Fruit fly (Drosophila melanogaster): ENCODE data around the gene CG3386.

CG3386 gene

dm6 chr3L:654019-654418 lies 28.3 kb downstream of the CG3386 start, which contains the start of the genes MED30 and Rev1 (continued):
- TF ChIP-seq CG17612 (GFP tag; IDR thresholded peaks at IDR 0.05) (peak; percentile 76), CG10274 (GFP tag; optimal IDR thresholded peaks at IDR 0.05) (peak; percentile 59), CG14014 (GFP tag; IDR thresholded peaks at IDR 0.05) (peak; percentile 94), CG12391 (tag; optimal IDR thresholded peaks at IDR 0.05) (peak; percentile 95), Pdp1 (GFP tag; optimal IDR thresholded peaks at IDR 0.05) (peak; percentile 94 to 96), CG2129 (GFP tag; IDR thresholded peaks at IDR 0.05; ENCODE audit: partially characterized antibody) (no peak), pzg (GFP tag; optimal IDR thresholded peaks at IDR 0.05) (peak; percentile 83), CG8089 (GFP tag; optimal IDR thresholded peaks at IDR 0.05) (peak; percentile 87), nmo (GFP tag; optimal IDR thresholded peaks at IDR 0.05) (peak; percentile 91), CG15514 (GFP tag; optimal IDR thresholded peaks at IDR 0.05) (peak; percentile 90), CG4404 (GFP tag; IDR thresholded peaks at IDR 0.05) (peak; percentile 78), CG6254 (GFP tag; optimal IDR thresholded peaks at IDR 0.05) (peak; percentile 71), Abd-B (GFP tag; optimal IDR thresholded peaks at IDR 0.05) (peak; percentile 91), CG9727 (GFP tag; optimal IDR thresholded peaks at IDR 0.05) (peak; percentile 86), CG30020 (tag; optimal IDR thresholded peaks at IDR 0.05) (peak; percentile 76), CG18599 (GFP tag; optimal IDR thresholded peaks at IDR 0.05) (peak; percentile 96), sob (GFP tag; IDR thresholded peaks at IDR 0.05) (peak; percentile 72), CG7556 (GFP tag; optimal IDR thresholded peaks at IDR 0.05) (peak; percentile 89), CG12744 (GFP tag; optimal IDR thresholded peaks at IDR 0.05) (peak; percentile 92), CG8944 (GFP tag; optimal IDR thresholded peaks at IDR 0.05) (peak; percentile 97), Adf1 (GFP tag; IDR thresholded peaks at IDR 0.05) (peak; percentile 73), CG11247 (GFP tag; IDR thresholded peaks at IDR 0.05) (peak; percentile 92), CG6689 (GFP tag; IDR thresholded peaks at IDR 0.05) (peak; percentile 87), vvl (GFP tag; IDR thresholded peaks at IDR 0.05) (peak; percentile 83), dpn (GFP tag; optimal IDR thresholded peaks at IDR 0.05) (peak; percentile 97), CG33213 (GFP tag; optimal IDR thresholded peaks at IDR 0.05) (peak; percentile 97), dmrt99B (tag; optimal IDR thresholded peaks at IDR 0.05) (peak; percentile 90), tna (GFP tag; IDR thresholded peaks at IDR 0.05; ENCODE audit: partially characterized antibody) (peak; percentile 19; the same call in 1 of the 2 replicates), rib (GFP tag; IDR thresholded peaks at IDR 0.05) (peak; percentile 86), CG9876 (GFP tag; optimal IDR thresholded peaks at IDR 0.05) (peak; percentile 94), CG3281 (GFP tag; optimal IDR thresholded peaks at IDR 0.05) (peak; percentile 91), bigmax (GFP tag; optimal IDR thresholded peaks at IDR 0.05) (peak; percentile 42), CG2678 (tag; optimal IDR thresholded peaks at IDR 0.05) (peak; percentile 93), crc (GFP tag; optimal IDR thresholded peaks at IDR 0.05) (peak; percentile 96), gsb (GFP tag; IDR thresholded peaks at IDR 0.05) (peak; percentile 89), jing (GFP tag; optimal IDR thresholded peaks at IDR 0.05) (peak; percentile 81), HHEX (GFP tag; optimal IDR thresholded peaks at IDR 0.05) (peak; percentile 90), slou (GFP tag; optimal IDR thresholded peaks at IDR 0.05) (peak; percentile 92), shn (GFP tag; optimal IDR thresholded peaks at IDR 0.05) (peak; percentile 97), dmrt11E (tag; optimal IDR thresholded peaks at IDR 0.05) (peak; percentile 77), tin (GFP tag; optimal IDR thresholded peaks at IDR 0.05) (peak; percentile 95), CG9609 (GFP tag; optimal IDR thresholded peaks at IDR 0.05) (peak; percentile 96), CG15269 (tag; optimal IDR thresholded peaks at IDR 0.05) (peak; percentile 93), nau (GFP tag; optimal IDR thresholded peaks at IDR 0.05) (no peak), ftz-f1 (GFP tag; optimal IDR thresholded peaks at IDR 0.05) (peak; percentile 80), Vsx1 (GFP tag; optimal IDR thresholded peaks at IDR 0.05) (peak; percentile 77), toy (GFP tag; IDR thresholded peaks at IDR 0.05) (peak; percentile 63; the same call in 1 of the 2 replicates), unpg (GFP tag; optimal IDR thresholded peaks at IDR 0.05) (peak; percentile 94), exex (tag; optimal IDR thresholded peaks at IDR 0.05) (peak; percentile 82), Ravus (GFP tag; IDR thresholded peaks at IDR 0.05) (peak; percentile 57)
